Worm (Caenorhabditis elegans) whole organism, late embryonic: Measurements from ENCODE around the gene rft-1.
"Not testable (repeated sequence)": the region's sequence is repeated elsewhere in the genome, so short reads cannot be mapped to it uniquely, and the experiment has no call there.

Experiments
- C08G9.2 ChIP-seq: sonication (generic microtip); optimal IDR thresholded peaks from 2 replicates; lab custom pipeline; 2016; ENCODE audit warnings: mild to moderate bottlenecking, missing genetic modification characterization, moderate library complexity, missing compliant biosample characterization
- C38D4.7 ChIP-seq: fragments of 200-800 bp; sonication (Bioruptor generic); optimal IDR thresholded peaks from 2 replicates; lab custom pipeline; 2018; ENCODE audit warnings: mild to moderate bottlenecking, missing genetic modification characterization, moderate library complexity, missing compliant biosample characterization
- F13H6.1 ChIP-seq: sonication (generic microtip); optimal IDR thresholded peaks from 2 replicates; lab custom pipeline; 2016; ENCODE audit warnings: missing genetic modification characterization, missing compliant biosample characterization
- K02D7.2 ChIP-seq: sonication (generic microtip); optimal IDR thresholded peaks from 2 replicates; lab custom pipeline; 2017; ENCODE audit warnings: mild to moderate bottlenecking, missing genetic modification characterization, missing compliant biosample characterization
- T23F11.4 ChIP-seq: fragments of 200-800 bp; sonication (Bioruptor generic); optimal IDR thresholded peaks from 2 replicates; lab custom pipeline; 2018; ENCODE audit warnings: mild to moderate bottlenecking, missing genetic modification characterization, missing compliant biosample characterization
- ceh-18 ChIP-seq: sonication (generic microtip); optimal IDR thresholded peaks from 2 replicates; lab custom pipeline; 2016; ENCODE audit warnings: missing genetic modification characterization, missing compliant biosample characterization
- ceh-19 ChIP-seq: fragments of 200-800 bp; sonication (Bioruptor generic); optimal IDR thresholded peaks from 2 replicates; lab custom pipeline; 2018; ENCODE audit warnings: mild to moderate bottlenecking, missing genetic modification characterization, missing compliant biosample characterization
- ceh-2 ChIP-seq: sonication (generic microtip); optimal IDR thresholded peaks from 2 replicates; lab custom pipeline; 2016; ENCODE audit warnings: missing genotype, missing genetic modification characterization, missing compliant biosample characterization
- ceh-22 ChIP-seq: sonication (generic microtip); optimal IDR thresholded peaks from 2 replicates; lab custom pipeline; 2017; ENCODE audit warnings: missing biosample characterization, missing genetic modification characterization
- ceh-24 ChIP-seq: sonication (generic microtip); optimal IDR thresholded peaks from 2 replicates; lab custom pipeline; 2016; ENCODE audit warnings: mild to moderate bottlenecking, missing genetic modification characterization, missing compliant biosample characterization
- ceh-31 ChIP-seq: sonication (generic microtip); optimal IDR thresholded peaks from 2 replicates; lab custom pipeline; 2016; ENCODE audit warnings: missing genetic modification characterization, missing compliant biosample characterization
- che-1 ChIP-seq: sonication (generic microtip); optimal IDR thresholded peaks from 2 replicates; lab custom pipeline; 2016; ENCODE audit warnings: mild to moderate bottlenecking, missing genetic modification characterization, missing compliant biosample characterization
- dve-1 ChIP-seq: sonication (generic microtip); optimal IDR thresholded peaks from 2 replicates; lab custom pipeline; 2017; ENCODE audit warnings: antibody characterized with exemption, mild to moderate bottlenecking, missing genetic modification characterization, missing compliant biosample characterization
- elt-4 ChIP-seq: sonication (generic microtip); optimal IDR thresholded peaks from 2 replicates; lab custom pipeline; 2016; ENCODE audit warnings: missing genetic modification characterization, missing compliant biosample characterization
- eyg-1 ChIP-seq: sonication (generic microtip); optimal IDR thresholded peaks from 2 replicates; lab custom pipeline; 2016; ENCODE audit warnings: missing genotype, missing genetic modification characterization, missing compliant biosample characterization
- fkh-10 ChIP-seq: fragments of 150-350 bp; optimal IDR thresholded peaks from 2 replicates; lab custom pipeline; 2014; ENCODE audit warnings: missing biosample characterization, missing genetic modification reagents, missing genetic modification characterization
- hlh-15 ChIP-seq: sonication (generic microtip); optimal IDR thresholded peaks from 2 replicates; lab custom pipeline; 2016; ENCODE audit warnings: missing genetic modification characterization, missing compliant biosample characterization
- hlh-30 ChIP-seq: sonication (generic microtip); optimal IDR thresholded peaks from 2 replicates; lab custom pipeline; 2017; ENCODE audit warnings: antibody characterized with exemption, missing genetic modification characterization, missing compliant biosample characterization; ENCODE audit not compliant: insufficient read depth
- hlh-6 ChIP-seq: sonication (generic microtip); optimal IDR thresholded peaks from 2 replicates; lab custom pipeline; 2016; ENCODE audit warnings: missing genotype, missing genetic modification characterization, missing compliant biosample characterization
- hlh-8 ChIP-seq: sonication (generic microtip); optimal IDR thresholded peaks from 2 replicates; lab custom pipeline; 2016; ENCODE audit warnings: missing genotype, missing genetic modification characterization, missing compliant biosample characterization
- lim-6 ChIP-seq: sonication (generic microtip); optimal IDR thresholded peaks from 2 replicates; lab custom pipeline; 2016; ENCODE audit warnings: missing genetic modification characterization, missing compliant biosample characterization
- nfya-1 ChIP-seq: sonication (generic microtip); optimal IDR thresholded peaks from 2 replicates; lab custom pipeline; 2017; ENCODE audit warnings: missing genetic modification characterization, mild to moderate bottlenecking, missing compliant biosample characterization, antibody characterized with exemption, moderate library complexity
- nhr-11 ChIP-seq: fragments of 150-350 bp; optimal IDR thresholded peaks from 2 replicates; lab custom pipeline; 2014; ENCODE audit warnings: missing biosample characterization, missing genetic modification characterization
- odd-2 ChIP-seq: sonication (generic microtip); optimal IDR thresholded peaks from 2 replicates; lab custom pipeline; 2017; ENCODE audit warnings: antibody characterized with exemption, mild to moderate bottlenecking, missing genetic modification characterization, missing compliant biosample characterization
- pag-3 ChIP-seq: sonication (generic microtip); optimal IDR thresholded peaks from 2 replicates; lab custom pipeline; 2016; ENCODE audit warnings: missing compliant biosample characterization, missing genetic modification characterization, borderline replicate concordance
- pax-1 ChIP-seq: fragments of 150-350 bp; optimal IDR thresholded peaks from 2 replicates; lab custom pipeline; 2014; ENCODE audit warnings: missing biosample characterization, missing genetic modification characterization
- pha-2 ChIP-seq: sonication (generic microtip); optimal IDR thresholded peaks from 2 replicates; lab custom pipeline; 2017; ENCODE audit warnings: mild to moderate bottlenecking, missing genetic modification characterization, missing compliant biosample characterization
- pha-4 ChIP-seq: fragments of 150-350 bp; optimal IDR thresholded peaks from 2 replicates; lab custom pipeline; 2018; ENCODE audit warnings: missing biosample characterization, missing genetic modification reagents, missing genetic modification characterization
- pqm-1 ChIP-seq: sonication (generic microtip); optimal IDR thresholded peaks from 2 replicates; lab custom pipeline; 2016; ENCODE audit warnings: missing genetic modification characterization, missing compliant biosample characterization
- ref-2 ChIP-seq: sonication (generic microtip); optimal IDR thresholded peaks from 2 replicates; lab custom pipeline; 2016; ENCODE audit warnings: missing genetic modification characterization, missing compliant biosample characterization
- rnt-1 ChIP-seq: sonication (generic microtip); optimal IDR thresholded peaks from 2 replicates; lab custom pipeline; 2016; ENCODE audit warnings: missing genetic modification characterization, missing compliant biosample characterization
- sox-4 ChIP-seq: sonication (generic microtip); optimal IDR thresholded peaks from 2 replicates; lab custom pipeline; 2017; ENCODE audit warnings: mild to moderate bottlenecking, missing genetic modification characterization, inconsistent platforms, missing compliant biosample characterization
- tbx-2 ChIP-seq: sonication (generic microtip); optimal IDR thresholded peaks from 2 replicates; lab custom pipeline; 2016; ENCODE audit warnings: missing genetic modification characterization, missing compliant biosample characterization
- tbx-7 ChIP-seq: sonication (generic microtip); optimal IDR thresholded peaks from 2 replicates; lab custom pipeline; 2016; ENCODE audit warnings: missing genotype, missing genetic modification characterization, missing compliant biosample characterization
- ttx-3 ChIP-seq: sonication (generic microtip); optimal IDR thresholded peaks from 2 replicates; lab custom pipeline; 2016; ENCODE audit warnings: missing genetic modification reagents, missing genetic modification characterization, missing compliant biosample characterization
- unc-3 ChIP-seq, 2 experiments: fragments of 200-800 bp in 1 of 2; sonication (Bioruptor generic) in 1 of 2; sonication (generic microtip) in 1 of 2; conservative IDR thresholded peaks in 1 of 2; optimal IDR thresholded peaks in 1 of 2; 2 replicates each; pipeline versions ENCODE4 v1.3.6 to Lab custom; 2016 to 2022; ENCODE audit warnings: missing compliant biosample characterization in 2 of 2, missing genetic modification characterization in 2 of 2, missing genetic modification reagents in 1 of 2
- unc-42 ChIP-seq: sonication (generic microtip); optimal IDR thresholded peaks from 2 replicates; lab custom pipeline; 2016; ENCODE audit warnings: missing genotype, missing genetic modification characterization, missing compliant biosample characterization
- unc-55 ChIP-seq: sonication (generic microtip); optimal IDR thresholded peaks from 2 replicates; lab custom pipeline; 2017; ENCODE audit warnings: missing biosample characterization, missing genetic modification reagents, missing genetic modification characterization
- unc-86 ChIP-seq: sonication (generic microtip); optimal IDR thresholded peaks from 2 replicates; lab custom pipeline; 2016; ENCODE audit warnings: missing genetic modification characterization, missing compliant biosample characterization
- zip-5 ChIP-seq: sonication (generic microtip); optimal IDR thresholded peaks from 2 replicates; lab custom pipeline; 2016; ENCODE audit warnings: missing genetic modification characterization, missing compliant biosample characterization

rft-1 gene

ce11 chrV:4486626-4487025 is 43.6 kb upstream of the rft-1 start:
- TF ChIP-seq F13H6.1 (tag; lab: Kevin White, UChicago), result no peak
- no peak for TF ChIP-seq T23F11.4 (GFP tag; lab: Kevin White, UChicago)
- no peak for TF ChIP-seq C08G9.2
- no peak for TF ChIP-seq nfya-1 (tag; lab: Kevin White, UChicago)
- no peak for TF ChIP-seq pax-1 (tag; lab: Kevin White, UChicago)
- TF ChIP-seq ceh-18, result no peak
- TF ChIP-seq unc-55, result peak; percentile 17
- TF ChIP-seq nhr-11 (tag; lab: Kevin White, UChicago), result no peak
- no peak for TF ChIP-seq pqm-1

- TF ChIP-seq zip-5 (tag; lab: Kevin White, UChicago), result no peak
- TF ChIP-seq elt-4 (tag; lab: Kevin White, UChicago), result no peak
- TF ChIP-seq ceh-31 (tag; lab: Kevin White, UChicago), result no peak
- no peak for TF ChIP-seq sox-4 (tag; lab: Kevin White, UChicago)
- no peak for TF ChIP-seq pag-3 (tag; lab: Kevin White, UChicago)
- TF ChIP-seq unc-86 (tag; lab: Kevin White, UChicago), result no peak
Observed at ce11 chrV:4483049-4483507, 40.1 kb upstream of the rft-1 start, which contains the start of gene exc-15. Gene exc-15, plus strand, starts transcription at chrV:4483459.

ce11 chrV:4481823-4482222 is 38.8 kb upstream of the rft-1 start:
- no peak for TF ChIP-seq C38D4.7 (GFP tag; lab: Kevin White, UChicago)
- no peak for TF ChIP-seq tbx-7 (tag; lab: Kevin White, UChicago)
- no peak for TF ChIP-seq ceh-19 (GFP tag; lab: Kevin White, UChicago)
- no peak for TF ChIP-seq dve-1 (tag; lab: Kevin White, UChicago)
- no peak for TF ChIP-seq unc-3 (GFP tag; conservative IDR thresholded peaks at IDR 0.05; lab: Robert Waterston, UW)
- TF ChIP-seq unc-3 (tag; optimal IDR thresholded peaks at IDR 0.05; lab: Kevin White, UChicago), result no peak
- TF ChIP-seq pha-2, result no peak
- TF ChIP-seq unc-42 (tag; lab: Kevin White, UChicago), result no peak
- no peak for TF ChIP-seq lim-6
- TF ChIP-seq pha-4 (tag; lab: Kevin White, UChicago), result no peak
- TF ChIP-seq ceh-24 (tag; lab: Kevin White, UChicago), result no peak
- TF ChIP-seq K02D7.2 (tag; lab: Kevin White, UChicago), result no peak
- TF ChIP-seq fkh-10 (GFP tag; lab: Kevin White, UChicago), result no peak
- no peak for TF ChIP-seq odd-2 (tag; lab: Kevin White, UChicago)
- no peak for TF ChIP-seq ceh-2
- TF ChIP-seq rnt-1, result no peak
- TF ChIP-seq eyg-1 (tag; lab: Kevin White, UChicago), result no peak
- no peak for TF ChIP-seq tbx-2 (tag; lab: Kevin White, UChicago)
- TF ChIP-seq che-1 (tag; lab: Kevin White, UChicago), result no peak
- TF ChIP-seq, all 69 proteins: peak for 0

- TF ChIP-seq tbx-2, hlh-6, hlh-30 (tag; lab: Kevin White, UChicago): not testable (repeated sequence)
Observed at ce11 chrV:4474543-4474942, 31.5 kb upstream of the rft-1 start, which contains the start of gene str-35. Gene str-35, plus strand, starts transcription at chrV:4474843.

- no peak for TF ChIP-seq F13H6.1 (tag; lab: Kevin White, UChicago)
- no peak for TF ChIP-seq ttx-3
- no peak for TF ChIP-seq pag-3 (tag; lab: Kevin White, UChicago)
- no peak for TF ChIP-seq hlh-8 (tag; lab: Kevin White, UChicago)
- TF ChIP-seq ceh-18, result no peak
- no peak for TF ChIP-seq unc-3 (GFP tag; conservative IDR thresholded peaks at IDR 0.05; lab: Robert Waterston, UW)
- TF ChIP-seq unc-3 (tag; optimal IDR thresholded peaks at IDR 0.05; lab: Kevin White, UChicago), result no peak
- TF ChIP-seq ref-2 (tag; lab: Kevin White, UChicago), result no peak
- no peak for TF ChIP-seq lim-6
- TF ChIP-seq C08G9.2, result no peak
- TF ChIP-seq rnt-1, result no peak
- no peak for TF ChIP-seq ceh-24 (tag; lab: Kevin White, UChicago)
- no peak for TF ChIP-seq ceh-22 (tag; lab: Kevin White, UChicago)
- TF ChIP-seq pax-1 (tag; lab: Kevin White, UChicago), result no peak
- TF ChIP-seq hlh-15 (tag; lab: Kevin White, UChicago), result no peak
Observed at ce11 chrV:4471065-4471464, 28.0 kb upstream of the rft-1 start, which contains the start of gene T08H10.3. Gene T08H10.3, plus strand, starts transcription at chrV:4471365.
